Worm (Caenorhabditis elegans) whole organism, L4/young adult: ENCODE results near the gene Y55D5A.4.

Experiments used
- W03F9.2 ChIP-seq: fragments of 150-350 bp; optimal IDR thresholded peaks from 2 replicates; lab custom pipeline; 2014; ENCODE audit warnings: missing biosample characterization, missing genetic modification characterization
- him-1 ChIP-seq: sonication (generic microtip); optimal IDR thresholded peaks from 2 replicates; lab custom pipeline; 2016; ENCODE audit warnings: missing genotype, missing genetic modification reagents, missing genetic modification characterization, missing compliant biosample characterization

DNA sequence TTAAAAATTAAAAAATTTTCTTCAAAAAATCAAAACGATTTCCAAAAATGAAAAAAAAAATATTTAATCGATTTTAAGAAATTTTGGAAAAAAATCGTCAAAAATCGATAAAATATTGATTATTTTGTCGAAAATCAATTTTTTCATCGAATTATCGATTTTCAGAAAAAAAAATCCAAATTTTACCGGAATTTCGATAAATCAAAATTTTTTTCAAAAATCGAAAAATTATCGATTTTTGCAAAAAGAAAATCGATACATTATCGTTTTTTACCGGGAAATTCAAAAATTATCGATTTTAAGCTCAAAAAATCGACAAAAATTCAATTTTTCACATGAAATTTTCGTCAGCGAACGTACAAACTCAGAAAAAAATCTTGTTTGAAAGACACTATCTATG lies 5.4 kb upstream of the Y55D5A.4 start:
- TF ChIP-seq him-1 (tag; lab: Kevin White, UChicago), result no peak
- TF ChIP-seq W03F9.2 (tag; lab: Kevin White, UChicago), result no peak
